Worm (Caenorhabditis elegans): ENCODE data around the gene Y71G10AR.4.
A peak's percentile ranks its signal among the peaks of the same experiment; 100 is the strongest.

Y71G10AR.4 gene

ce11 chrIV:2168514-2168913 lies 30.3 kb upstream of the Y71G10AR.4 start, which contains the start of gene C54E4.4:
TSS of gene C54E4.4 (minus strand) at chrIV:2168614.
- no peak for TF ChIP-seq skn-1 (tag; optimal IDR thresholded peaks at IDR 0.05)
- TF ChIP-seq ztf-7 (tag; optimal IDR thresholded peaks at IDR 0.05): no peak
- TF ChIP-seq dpl-1 (GFP tag; optimal IDR thresholded peaks at IDR 0.05): no peak
- no peak for TF ChIP-seq lin-29 (GFP tag; IDR thresholded peaks at IDR 0.05)
- no peak for TF ChIP-seq rbr-2 (tag; optimal IDR thresholded peaks at IDR 0.05)
- no peak for TF ChIP-seq unc-130 (GFP tag; optimal IDR thresholded peaks at IDR 0.05)
- TF ChIP-seq tag-97 (GFP tag; IDR thresholded peaks at IDR 0.05): no peak
- no peak for TF ChIP-seq gei-8 (GFP tag; optimal IDR thresholded peaks at IDR 0.05)
- TF ChIP-seq ceh-82 (tag; optimal IDR thresholded peaks at IDR 0.05): no peak
- no peak for TF ChIP-seq php-3 (GFP tag; IDR thresholded peaks at IDR 0.05)
- TF ChIP-seq ZK546.5 (tag; optimal IDR thresholded peaks at IDR 0.05): no peak
- TF ChIP-seq cey-2 (tag; optimal IDR thresholded peaks at IDR 0.05; ENCODE audit: borderline replicate concordance, insufficient read depth): no peak
- no peak for TF ChIP-seq daf-8 (GFP tag; IDR thresholded peaks at IDR 0.05)

- TF ChIP-seq nhr-42 (GFP tag; IDR thresholded peaks at IDR 0.05): no peak
- TF ChIP-seq hmg-1.1 (GFP tag; IDR thresholded peaks at IDR 0.05): no peak
- TF ChIP-seq egl-43 (GFP tag; IDR thresholded peaks at IDR 0.05): no peak
- no peak for TF ChIP-seq snpc-1.2 (GFP tag; IDR thresholded peaks at IDR 0.05)
- TF ChIP-seq lin-15B (tag; optimal IDR thresholded peaks at IDR 0.05): no peak
- no peak for TF ChIP-seq dmd-9 (GFP tag; IDR thresholded peaks at IDR 0.05)
- no peak for TF ChIP-seq vab-7 (GFP tag; IDR thresholded peaks at IDR 0.05)
- TF ChIP-seq unc-39 (tag; optimal IDR thresholded peaks at IDR 0.05): no peak
These were observed 28.5 kb upstream of the Y71G10AR.4 start for ce11 chrIV:2170332-2170731.

- TF ChIP-seq nhr-42 (GFP tag; IDR thresholded peaks at IDR 0.05): no peak
- TF ChIP-seq fkh-10 (GFP tag; optimal IDR thresholded peaks at IDR 0.05): peak; percentile 28
- no peak for TF ChIP-seq nhr-102 (tag; optimal IDR thresholded peaks at IDR 0.05)
- TF ChIP-seq aha-1 (tag): peak; percentile 4
- no peak for TF ChIP-seq hif-1 (tag; optimal IDR thresholded peaks at IDR 0.05)
- no peak for TF ChIP-seq zip-11 (GFP tag; IDR thresholded peaks at IDR 0.05)
- TF ChIP-seq ctbp-1 (GFP tag; IDR thresholded peaks at IDR 0.05): peak; percentile 49; the same call in 1 of the 2 replicates
- no peak for TF ChIP-seq nhr-11 (tag; optimal IDR thresholded peaks at IDR 0.05)
- no peak for TF ChIP-seq lin-15B (tag; optimal IDR thresholded peaks at IDR 0.05)
- no peak for TF ChIP-seq dve-1 (tag; optimal IDR thresholded peaks at IDR 0.05; ENCODE audit: insufficient read depth)
- no peak for TF ChIP-seq ceh-32 (tag; optimal IDR thresholded peaks at IDR 0.05; ENCODE audit: poor library complexity)
- TF ChIP-seq Y105C5A.15 (GFP tag; IDR thresholded peaks at IDR 0.05): no peak
- no peak for TF ChIP-seq T26A8.4 (GFP tag; IDR thresholded peaks at IDR 0.05)
These were observed 26.0 kb upstream of the Y71G10AR.4 start for ce11 chrIV:2172880-2173279.

ce11 chrIV:2175291-2175690 lies 23.6 kb upstream of the Y71G10AR.4 start, which contains the start of gene C54E4.1:
TSS of gene C54E4.1 (plus strand) at chrIV:2175591.
- TF ChIP-seq ceh-82 (tag; optimal IDR thresholded peaks at IDR 0.05): no peak
- no peak for TF ChIP-seq dmd-9 (GFP tag; IDR thresholded peaks at IDR 0.05)
- no peak for TF ChIP-seq madf-9 (GFP tag; conservative IDR thresholded peaks at IDR 0.05)
- TF ChIP-seq tra-1 (GFP tag; IDR thresholded peaks at IDR 0.05): 0 out of 2 replicates have a peak, but pooled peaks have one; percentile 38
- TF ChIP-seq fkh-10 (GFP tag; optimal IDR thresholded peaks at IDR 0.05): no peak
- TF ChIP-seq nhr-11 (tag; optimal IDR thresholded peaks at IDR 0.05): no peak
- TF ChIP-seq F26F4.8 (GFP tag; conservative IDR thresholded peaks at IDR 0.05): no peak
- peak; percentile 37; the same call in 1 of the 2 replicates for TF ChIP-seq set-16 (GFP tag; IDR thresholded peaks at IDR 0.05)
- TF ChIP-seq lim-7 (GFP tag; IDR thresholded peaks at IDR 0.05): no peak
